Fruit fly (Drosophila melanogaster) whole organism, embryonic: ENCODE measurements around the gene roq.
A peak's percentile ranks its signal among the peaks of the same experiment; 100 is the strongest.

ENCODE experiments used
- CG11093 ChIP-seq: fragments of 200-800 bp; sonication (Bioruptor generic); IDR thresholded peaks from 3 replicates; pipeline ENCODE4 v1.3.6; 2022; ENCODE audit warnings: missing biosample characterization, missing genetic modification characterization
- CG12219 ChIP-seq: fragments of 200-800 bp; sonication (Bioruptor generic); optimal IDR thresholded peaks from 3 replicates; lab custom pipeline; 2018; ENCODE audit warnings: missing biosample characterization, mild to moderate bottlenecking, missing genetic modification characterization
- CG12299 ChIP-seq: fragments of 200-800 bp; sonication (Bioruptor generic); optimal IDR thresholded peaks from 2 replicates; lab custom pipeline; 2018; ENCODE audit warnings: missing biosample characterization, mild to moderate bottlenecking, missing genetic modification characterization
- CG13296 ChIP-seq: fragments of 200-800 bp; sonication (Bioruptor generic); optimal IDR thresholded peaks from 3 replicates; lab custom pipeline; 2018; ENCODE audit warnings: missing biosample characterization, mild to moderate bottlenecking, missing genetic modification characterization
- CG13624 ChIP-seq: fragments of 200-800 bp; sonication (Bioruptor generic); optimal IDR thresholded peaks from 2 replicates; lab custom pipeline; 2016; ENCODE audit warnings: missing biosample characterization, missing genetic modification characterization
- CG14014 ChIP-seq: fragments of 200-800 bp; sonication (Bioruptor generic); IDR thresholded peaks from 2 replicates; pipeline ENCODE4 v1.3.6; 2022; ENCODE audit warnings: missing biosample characterization, missing genetic modification characterization
- CG14667 ChIP-seq: fragments of 200-800 bp; sonication (Bioruptor generic); IDR thresholded peaks from 2 replicates; pipeline ENCODE4 v1.3.6; 2022; ENCODE audit warnings: missing biosample characterization, missing genetic modification characterization
- CG14710 ChIP-seq: fragments of 200-800 bp; sonication (Bioruptor generic); optimal IDR thresholded peaks from 3 replicates; lab custom pipeline; 2019; ENCODE audit warnings: missing biosample characterization, mild to moderate bottlenecking, missing genetic modification characterization, moderate library complexity
- CG15601 ChIP-seq: fragments of 200-800 bp; sonication (Bioruptor generic); optimal IDR thresholded peaks from 3 replicates; lab custom pipeline; 2019; ENCODE audit warnings: missing biosample characterization, mild to moderate bottlenecking, missing genetic modification characterization, moderate library complexity
- CG17328 ChIP-seq: fragments of 200-800 bp; sonication (Bioruptor generic); IDR thresholded peaks from 2 replicates; pipeline ENCODE4 v1.3.6; 2022; ENCODE audit warnings: missing biosample characterization, missing genetic modification characterization
- CG2199 ChIP-seq: fragments of 200-800 bp; sonication (Bioruptor generic); IDR thresholded peaks from 3 replicates; pipeline ENCODE4 v1.3.6; 2022; ENCODE audit warnings: missing biosample characterization, missing genetic modification characterization
- CG32767 ChIP-seq: fragments of 200-800 bp; sonication (Bioruptor generic); IDR thresholded peaks from 2 replicates; pipeline ENCODE4 v1.3.6; 2022; ENCODE audit warnings: missing biosample characterization, missing genetic modification characterization
- CG33557 ChIP-seq: fragments of 200-800 bp; sonication (Bioruptor generic); optimal IDR thresholded peaks from 2 replicates; lab custom pipeline; 2019; ENCODE audit warnings: missing biosample characterization, mild to moderate bottlenecking, missing genetic modification characterization, moderate library complexity
- CG34224 ChIP-seq: fragments of 200-800 bp; sonication (Bioruptor generic); IDR thresholded peaks from 3 replicates; pipeline ENCODE4 v1.3.6; 2022; ENCODE audit warnings: missing biosample characterization, missing genetic modification characterization; ENCODE audit not compliant: partially characterized antibody
- CG4282 ChIP-seq: fragments of 200-800 bp; sonication (Bioruptor generic); optimal IDR thresholded peaks from 2 replicates; lab custom pipeline; 2016; ENCODE audit warnings: missing biosample characterization, missing genetic modification characterization
- CG4328 ChIP-seq: fragments of 200-800 bp; sonication (Bioruptor generic); optimal IDR thresholded peaks from 3 replicates; lab custom pipeline; 2017; ENCODE audit warnings: missing biosample characterization, missing genetic modification reagents, missing genetic modification characterization
- CG4707 ChIP-seq: fragments of 200-800 bp; sonication (Bioruptor generic); optimal IDR thresholded peaks from 2 replicates; lab custom pipeline; 2018; ENCODE audit warnings: missing biosample characterization, mild to moderate bottlenecking, missing genetic modification characterization, moderate library complexity
- CG6791 ChIP-seq: fragments of 200-800 bp; sonication (Bioruptor generic); IDR thresholded peaks from 3 replicates; pipeline ENCODE4 v1.3.6; 2022; ENCODE audit warnings: missing biosample characterization, missing genetic modification characterization; ENCODE audit not compliant: partially characterized antibody
- CG7839 ChIP-seq: fragments of 200-800 bp; sonication (Bioruptor generic); optimal IDR thresholded peaks from 3 replicates; lab custom pipeline; 2018; ENCODE audit warnings: missing biosample characterization, mild to moderate bottlenecking, missing genetic modification characterization, moderate library complexity
- CG9797 ChIP-seq: fragments of 200-800 bp; sonication (Bioruptor generic); optimal IDR thresholded peaks from 3 replicates; lab custom pipeline; 2018; ENCODE audit warnings: missing biosample characterization, mild to moderate bottlenecking, missing genetic modification characterization
- CHES-1-like ChIP-seq: fragments of 200-800 bp; sonication (Bioruptor generic); optimal IDR thresholded peaks from 2 replicates; lab custom pipeline; 2016; ENCODE audit warnings: missing biosample characterization, missing genetic modification characterization
- Deaf1 ChIP-seq: fragments of 200-800 bp; optimal IDR thresholded peaks from 3 replicates; lab custom pipeline; 2019; ENCODE audit warnings: missing biosample characterization, mild to moderate bottlenecking, missing genetic modification characterization, moderate library complexity
- Dfd ChIP-seq, 2 experiments: fragments of >200 bp; optimal IDR thresholded peaks; 2 replicates each; lab custom pipeline; 2017; ENCODE audit warnings: missing biosample characterization in 2 of 2, missing genetic modification characterization in 2 of 2
- Fer3 ChIP-seq: fragments of 200-800 bp; sonication (Bioruptor generic); optimal IDR thresholded peaks from 2 replicates; lab custom pipeline; 2018; ENCODE audit warnings: missing biosample characterization, mild to moderate bottlenecking, missing genetic modification characterization, moderate library complexity
- GATAe ChIP-seq: fragments of 200-800 bp; sonication (Bioruptor generic); conservative IDR thresholded peaks from 2 replicates; pipeline ENCODE4 v1.3.6; 2022; ENCODE audit warnings: missing biosample characterization, missing genetic modification characterization
- H15 ChIP-seq: fragments of 200-800 bp; sonication (Bioruptor generic); IDR thresholded peaks from 3 replicates; pipeline ENCODE4 v1.3.6; 2022; ENCODE audit warnings: missing biosample characterization, missing genetic modification characterization
- HLHmδ ChIP-seq: fragments of 200-800 bp; sonication (Bioruptor generic); optimal IDR thresholded peaks from 2 replicates; lab custom pipeline; 2018; ENCODE audit warnings: missing biosample characterization, mild to moderate bottlenecking, missing genetic modification characterization, moderate library complexity
- Hmx ChIP-seq: fragments of 200-800 bp; sonication (Bioruptor generic); optimal IDR thresholded peaks from 2 replicates; lab custom pipeline; 2016; ENCODE audit warnings: missing biosample characterization, missing genetic modification characterization
- Jarid2 ChIP-seq: fragments of 200-800 bp; sonication (Bioruptor generic); optimal IDR thresholded peaks from 3 replicates; lab custom pipeline; 2017; ENCODE audit warnings: mild to moderate bottlenecking, missing biosample characterization, missing genetic modification reagents, missing genetic modification characterization
- NK7.1 ChIP-seq: fragments of 200-800 bp; sonication (Bioruptor generic); optimal IDR thresholded peaks from 3 replicates; lab custom pipeline; 2016; ENCODE audit warnings: missing biosample characterization, missing genetic modification characterization
- Nf-YA ChIP-seq: fragments of 200-800 bp; sonication (Bioruptor generic); IDR thresholded peaks from 2 replicates; pipeline ENCODE4 v1.3.6; 2022; ENCODE audit warnings: missing biosample characterization, missing genetic modification characterization
- Nf-YC ChIP-seq: fragments of 200-800 bp; optimal IDR thresholded peaks from 3 replicates; lab custom pipeline; 2019; ENCODE audit warnings: missing biosample characterization, mild to moderate bottlenecking, missing genetic modification characterization, moderate library complexity
- Ptx1 ChIP-seq: fragments of 200-800 bp; sonication (Bioruptor generic); IDR thresholded peaks from 2 replicates; pipeline ENCODE4 v1.3.6; 2022; ENCODE audit warnings: missing biosample characterization, missing genetic modification characterization
- amos ChIP-seq: fragments of 200-800 bp; sonication (Bioruptor generic); IDR thresholded peaks from 2 replicates; pipeline ENCODE4 v1.3.6; 2022; ENCODE audit warnings: missing biosample characterization, missing genetic modification characterization; ENCODE audit not compliant: partially characterized antibody
- cas ChIP-seq: fragments of 200-800 bp; sonication (Bioruptor generic); IDR thresholded peaks from 2 replicates; pipeline ENCODE4 v1.3.6; 2022; ENCODE audit warnings: missing biosample characterization, missing genetic modification characterization
- corto ChIP-seq: fragments of 200-800 bp; sonication (Bioruptor generic); optimal IDR thresholded peaks from 2 replicates; lab custom pipeline; 2016; ENCODE audit warnings: missing biosample characterization, mild to moderate bottlenecking, missing genetic modification characterization, moderate library complexity
- dati ChIP-seq: fragments of 200-800 bp; sonication (Bioruptor generic); IDR thresholded peaks from 2 replicates; pipeline ENCODE4 v1.3.6; 2022; ENCODE audit warnings: missing biosample characterization, missing genetic modification characterization
- dmrt11E ChIP-seq: fragments of 200-800 bp; sonication (Bioruptor generic); optimal IDR thresholded peaks from 3 replicates; lab custom pipeline; 2018; ENCODE audit warnings: missing biosample characterization, mild to moderate bottlenecking, missing genetic modification characterization, moderate library complexity
- emc ChIP-seq: fragments of 200-800 bp; sonication (Bioruptor generic); optimal IDR thresholded peaks from 2 replicates; lab custom pipeline; 2016; ENCODE audit warnings: missing biosample characterization, missing genetic modification characterization
- esg ChIP-seq: fragments of 200-800 bp; sonication (Bioruptor generic); conservative IDR thresholded peaks from 2 replicates; pipeline ENCODE4 v1.3.6; 2022; ENCODE audit warnings: missing biosample characterization, missing genetic modification characterization
- gcm ChIP-seq: fragments of 200-800 bp; sonication (Bioruptor generic); optimal IDR thresholded peaks from 2 replicates; lab custom pipeline; 2019; ENCODE audit warnings: missing biosample characterization, mild to moderate bottlenecking, missing genetic modification characterization, moderate library complexity
- hth ChIP-seq: fragments of >200 bp; optimal IDR thresholded peaks from 2 replicates; lab custom pipeline; 2017; ENCODE audit warnings: inconsistent platforms
- kni ChIP-seq: fragments of 200-800 bp; sonication (Bioruptor generic); optimal IDR thresholded peaks from 3 replicates; lab custom pipeline; 2017; ENCODE audit warnings: mild to moderate bottlenecking, missing biosample characterization, missing genetic modification reagents, missing genetic modification characterization
- prd ChIP-seq, 3 experiments: fragments of >200 bp in 2 of 3; fragments of 200-800 bp in 1 of 3; sonication (Bioruptor generic) in 1 of 3; optimal IDR thresholded peaks in 2 of 3; IDR thresholded peaks in 1 of 3; 2 replicates in 2 of 3; 3 replicates in 1 of 3; pipeline versions ENCODE4 v1.3.6 to Lab custom; 2017 to 2022; ENCODE audit warnings: missing biosample characterization in 1 of 3, missing genetic modification characterization in 1 of 3
- seq ChIP-seq: fragments of 200-800 bp; sonication (Bioruptor generic); IDR thresholded peaks from 2 replicates; pipeline ENCODE4 v1.3.6; 2022; ENCODE audit warnings: missing biosample characterization, missing genetic modification characterization
- tll ChIP-seq, 2 experiments: fragments of 200-800 bp in 1 of 2; fragments of >200 bp in 1 of 2; sonication (Bioruptor generic) in 1 of 2; optimal IDR thresholded peaks; 2 replicates each; lab custom pipeline; 2017 to 2019; ENCODE audit warnings: missing biosample characterization in 2 of 2, missing genetic modification characterization in 2 of 2, mild to moderate bottlenecking in 1 of 2, moderate library complexity in 1 of 2
- vvl ChIP-seq: fragments of 200-800 bp; sonication (Bioruptor generic); IDR thresholded peaks from 2 replicates; pipeline ENCODE4 v1.3.6; 2022; ENCODE audit warnings: missing biosample characterization, missing genetic modification characterization
- zf30C ChIP-seq: fragments of 200-800 bp; sonication (Bioruptor generic); optimal IDR thresholded peaks from 3 replicates; lab custom pipeline; 2018; ENCODE audit warnings: missing biosample characterization, mild to moderate bottlenecking, missing genetic modification characterization

Gene roq

dm6 chr3L:16407815-16408608 is 29.6 kb upstream of the roq start (continued):
- TF ChIP-seq CG11093 = no peak
- peak; percentile 13 for TF ChIP-seq CG4328 (GFP tag; lab: Kevin White, UChicago)
- TF ChIP-seq amos = 0 out of 2 replicates have a peak, but pooled peaks have one; percentile 17
- no peak for TF ChIP-seq CG12299 (tag; lab: Kevin White, UChicago)
- TF ChIP-seq CG9797 (GFP tag; lab: Kevin White, UChicago) = no peak
- TF ChIP-seq HLHmδ (GFP tag; lab: Kevin White, UChicago) = no peak
- no peak for TF ChIP-seq dati (GFP tag; lab: Robert Waterston, UW)
- no peak for TF ChIP-seq CG15601
- no peak for TF ChIP-seq H15 (GFP tag; lab: Robert Waterston, UW)
- TF ChIP-seq dmrt11E (tag; lab: Kevin White, UChicago) = no peak
- TF ChIP-seq seq (GFP tag; lab: Robert Waterston, UW) = peak; percentile 49; the same call in 1 of the 2 replicates
- TF ChIP-seq gcm (GFP tag; lab: Kevin White, UChicago) = peak; percentile 34
- no peak for TF ChIP-seq Dfd (GFP tag; optimal IDR thresholded peaks at IDR 0.05; lab: Kevin White, UChicago)
- no peak for TF ChIP-seq Ptx1 (GFP tag; lab: Robert Waterston, UW)
- peak; percentile 1 for TF ChIP-seq CG12219
- peak; percentile 56; the same call in 1 of the 3 replicates for TF ChIP-seq CG6791 (GFP tag; lab: Robert Waterston, UW)
- no peak for TF ChIP-seq tll (GFP tag; optimal IDR thresholded peaks at IDR 0.05; lab: Kevin White, UChicago)
- no peak for TF ChIP-seq CHES-1-like (GFP tag; lab: Kevin White, UChicago)
- peak; percentile 2 for TF ChIP-seq CG33557 (GFP tag; lab: Kevin White, UChicago)
- TF ChIP-seq emc (GFP tag; lab: Kevin White, UChicago) = no peak
- no peak for TF ChIP-seq esg (GFP tag; lab: Robert Waterston, UW)
- TF ChIP-seq hth (lab: Kevin White, UChicago) = no peak
- TF ChIP-seq CG14667 (GFP tag; lab: Robert Waterston, UW) = no peak
- no peak for TF ChIP-seq CG4282 (GFP tag; lab: Kevin White, UChicago)
- TF ChIP-seq CG13624 (GFP tag; lab: Kevin White, UChicago) = no peak
- TF ChIP-seq cas (GFP tag; lab: Robert Waterston, UW) = no peak
- no peak for TF ChIP-seq NK7.1 (GFP tag; lab: Kevin White, UChicago)
- TF ChIP-seq Nf-YA (GFP tag; lab: Robert Waterston, UW) = no peak
- TF ChIP-seq prd (optimal IDR thresholded peaks at IDR 0.05; lab: Kevin White, UChicago) = no peak
- peak; percentile 8; the same call in 1 of the 3 replicates for TF ChIP-seq prd (GFP tag; IDR thresholded peaks at IDR 0.05; lab: Robert Waterston, UW)
- peak; percentile 47 for TF ChIP-seq Deaf1
- peak; percentile 35 for TF ChIP-seq CG32767 (GFP tag; lab: Robert Waterston, UW)
- TF ChIP-seq corto (GFP tag; lab: Kevin White, UChicago) = peak; percentile 5
- TF ChIP-seq CG4707 (GFP tag; lab: Kevin White, UChicago) = no peak
- TF ChIP-seq kni (GFP tag; lab: Kevin White, UChicago) = peak; percentile 89
- no peak for TF ChIP-seq CG34224 (GFP tag; lab: Robert Waterston, UW)
- TF ChIP-seq CG13296 = no peak
- TF ChIP-seq CG2199 (GFP tag; lab: Robert Waterston, UW) = peak; percentile 84; the same call in 2 of the 3 replicates
- TF ChIP-seq Nf-YC = peak; percentile 5
- TF ChIP-seq zf30C (GFP tag; lab: Kevin White, UChicago) = no peak
- no peak for TF ChIP-seq Fer3
- no peak for TF ChIP-seq Jarid2 (GFP tag; lab: Kevin White, UChicago)
- TF ChIP-seq CG14014 = no peak
- TF ChIP-seq CG7839 (tag; lab: Kevin White, UChicago) = no peak
- peak; percentile 55; the same call in 1 of the 2 replicates for TF ChIP-seq vvl (GFP tag; lab: Robert Waterston, UW)
- no peak for TF ChIP-seq Hmx (GFP tag; lab: Kevin White, UChicago)
- TF ChIP-seq GATAe = no peak
- 0 out of 2 replicates have a peak, but pooled peaks have one; percentile 11 for TF ChIP-seq CG17328
- TF ChIP-seq CG14710 (tag; lab: Kevin White, UChicago) = peak; percentile 99
